Fruit fly (Drosophila melanogaster): ENCODE data around the gene shv.

DNA sequence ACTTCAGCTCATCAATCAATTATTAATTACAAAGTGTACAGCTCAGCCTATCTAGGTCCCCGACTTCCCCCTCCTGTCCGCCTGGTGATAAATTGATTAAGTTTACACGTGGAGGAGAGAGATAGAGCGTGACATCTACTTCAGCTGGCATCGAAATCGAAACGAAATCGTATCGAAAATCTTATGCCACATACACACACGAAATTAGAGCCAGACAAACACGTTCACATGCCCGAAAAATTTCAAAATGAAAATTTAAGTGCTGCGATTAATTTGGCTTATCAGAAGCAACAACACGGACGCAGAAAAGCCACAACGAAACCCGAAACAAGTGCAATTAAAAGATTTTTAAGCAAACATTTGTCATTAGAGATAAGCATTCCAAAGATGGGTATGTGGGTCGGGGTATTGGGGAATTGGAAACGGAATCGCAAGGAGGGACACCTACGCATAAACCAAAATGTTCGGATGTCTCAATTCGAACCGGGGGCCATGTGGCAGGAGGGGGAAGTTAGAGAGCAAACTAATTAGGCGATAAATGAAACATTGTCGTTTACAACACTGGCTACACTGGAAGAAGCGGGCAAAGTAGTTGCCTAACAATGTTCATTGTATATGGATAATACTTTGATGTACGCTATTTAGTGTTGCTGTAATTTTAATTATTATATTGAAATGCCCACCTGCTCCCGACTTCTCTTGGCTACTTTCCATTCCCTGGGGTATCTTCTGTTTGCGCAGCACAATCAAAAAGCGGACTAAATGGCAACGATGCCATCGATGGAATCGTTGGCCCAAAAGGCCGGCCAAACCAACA is 45.0 kb downstream of the shv start:
- TF ChIP-seq CG8478 (optimal IDR thresholded peaks at IDR 0.05) (no peak), CTCF (optimal IDR thresholded peaks at IDR 0.05) (no peak)

Data from S2 (cell line).